Fruit fly (Drosophila melanogaster): ENCODE results near the gene Sec5.

Sec5 gene

DNA sequence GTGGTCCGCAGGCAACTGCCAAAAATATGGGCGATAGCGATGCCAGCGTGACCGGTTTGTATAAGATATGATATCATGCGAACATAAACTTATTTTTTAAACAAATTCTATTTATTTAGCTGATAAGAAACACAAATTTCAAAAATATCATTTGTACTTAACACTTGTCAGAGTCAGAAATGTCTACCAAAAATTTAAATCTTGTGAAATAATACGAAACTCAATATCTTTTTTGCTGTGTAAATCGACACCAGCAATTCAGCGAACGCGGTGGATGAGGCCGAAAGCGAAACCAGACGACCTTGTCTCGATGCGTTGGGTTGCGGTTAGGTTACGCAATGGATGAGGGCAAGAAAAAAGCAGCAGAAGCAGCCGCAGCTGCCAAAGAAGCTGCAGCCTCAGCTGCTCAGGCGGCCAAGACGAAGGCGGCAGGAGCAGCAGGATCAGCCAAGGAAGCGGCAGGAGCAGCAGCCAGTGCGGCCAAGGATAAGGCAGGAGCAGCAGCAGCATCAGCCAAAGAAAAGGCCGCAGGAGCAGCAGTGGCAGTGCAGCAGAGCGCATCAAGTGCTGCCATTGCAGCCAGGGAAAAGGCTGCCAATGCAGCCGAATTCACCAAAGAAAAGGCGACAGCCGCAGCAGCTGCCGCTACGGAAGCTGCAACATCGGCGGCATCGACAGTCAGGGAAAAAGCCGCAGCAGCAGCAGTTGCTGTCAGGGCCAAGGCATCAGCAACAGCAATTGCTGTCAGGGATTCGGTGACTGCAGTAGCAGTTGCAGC lies 40.4 kb upstream of the Sec5 start, which contains the start of gene CG31952 (continued):
- TF ChIP-seq fd59A (GFP tag; optimal IDR thresholded peaks at IDR 0.05) (no peak), fd85E (GFP tag; optimal IDR thresholded peaks at IDR 0.05) (no peak), Ets96B (tag; optimal IDR thresholded peaks at IDR 0.05) (peak; percentile 35), Sox15 (GFP tag; optimal IDR thresholded peaks at IDR 0.05) (peak; percentile 26), esn (GFP tag; optimal IDR thresholded peaks at IDR 0.05) (no peak), CG1621 (tag; optimal IDR thresholded peaks at IDR 0.05) (no peak), net (GFP tag; optimal IDR thresholded peaks at IDR 0.05) (peak; percentile 51), CG32006 (GFP tag; optimal IDR thresholded peaks at IDR 0.05) (no peak), CG10669 (GFP tag; optimal IDR thresholded peaks at IDR 0.05) (peak; percentile 21), lz (GFP tag; optimal IDR thresholded peaks at IDR 0.05) (no peak), CG16779 (tag; optimal IDR thresholded peaks at IDR 0.05) (no peak), CG7368 (GFP tag; optimal IDR thresholded peaks at IDR 0.05) (peak; percentile 46)

DNA sequence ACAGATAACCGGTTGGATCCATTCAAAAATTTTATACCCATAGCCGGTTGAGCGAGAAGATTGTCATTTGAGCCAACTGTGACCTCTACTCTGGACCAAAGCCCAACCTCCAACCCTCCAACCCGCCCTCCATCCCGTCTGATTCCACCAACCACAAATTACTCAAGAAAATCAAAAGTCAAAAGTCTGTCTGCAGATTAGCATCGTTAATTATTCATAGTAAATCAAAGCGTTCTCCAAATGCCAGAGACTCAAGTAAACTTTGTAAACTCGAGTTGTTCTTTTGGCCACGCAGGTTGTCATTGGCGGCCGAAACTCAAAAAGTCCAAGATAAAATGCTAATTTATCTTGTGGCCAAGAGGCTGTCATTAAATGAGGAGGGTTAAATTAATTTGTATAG lies 39.5 kb upstream of the Sec5 start:
- no peak for TF ChIP-seq CG32006 (GFP tag; optimal IDR thresholded peaks at IDR 0.05)
- TF ChIP-seq svp (GFP tag) = peak; percentile 4

DNA sequence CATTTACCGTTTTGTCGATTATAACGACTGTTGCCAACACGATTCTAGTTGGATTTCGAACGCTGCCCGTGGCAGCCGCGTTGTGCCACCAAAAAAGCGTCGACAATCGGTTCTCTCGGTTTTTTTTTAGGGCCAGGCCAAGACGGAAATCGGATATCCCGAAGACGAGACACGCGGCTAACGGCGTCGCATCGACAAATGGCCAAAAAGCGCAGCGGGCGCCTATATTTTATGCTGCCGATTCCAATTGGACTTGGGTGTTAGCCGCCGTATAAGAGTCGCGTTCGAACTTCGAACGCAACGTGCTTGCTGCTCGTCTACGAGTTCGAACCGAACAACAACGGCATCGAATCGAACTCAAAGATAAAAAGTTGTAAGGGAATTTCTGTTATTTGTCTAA lies 34.3 kb upstream of the Sec5 start:
- TF ChIP-seq CG15336 (GFP tag; IDR thresholded peaks at IDR 0.05) (0 out of 2 replicates have a peak, but pooled peaks have one; percentile 9), Eip78C (GFP tag) (peak; percentile 50), Sox15 (GFP tag; optimal IDR thresholded peaks at IDR 0.05) (no peak), dac (GFP tag; optimal IDR thresholded peaks at IDR 0.05) (no peak), fd59A (GFP tag; optimal IDR thresholded peaks at IDR 0.05) (no peak), esn (GFP tag; optimal IDR thresholded peaks at IDR 0.05) (no peak), topi (GFP tag; optimal IDR thresholded peaks at IDR 0.05) (no peak), pdm3 (GFP tag; optimal IDR thresholded peaks at IDR 0.05) (no peak), eg (GFP tag; IDR thresholded peaks at IDR 0.05) (peak; percentile 13; the same call in 1 of the 3 replicates), CG11902 (GFP tag; optimal IDR thresholded peaks at IDR 0.05) (no peak), CG6163 (GFP tag; IDR thresholded peaks at IDR 0.05) (peak; percentile 6; the same call in 1 of the 3 replicates), CG3919 (GFP tag; optimal IDR thresholded peaks at IDR 0.05) (peak; percentile 10), svp (GFP tag) (no peak), Hr38 (GFP tag; optimal IDR thresholded peaks at IDR 0.05) (no peak), CG16779 (tag; optimal IDR thresholded peaks at IDR 0.05) (no peak)

DNA sequence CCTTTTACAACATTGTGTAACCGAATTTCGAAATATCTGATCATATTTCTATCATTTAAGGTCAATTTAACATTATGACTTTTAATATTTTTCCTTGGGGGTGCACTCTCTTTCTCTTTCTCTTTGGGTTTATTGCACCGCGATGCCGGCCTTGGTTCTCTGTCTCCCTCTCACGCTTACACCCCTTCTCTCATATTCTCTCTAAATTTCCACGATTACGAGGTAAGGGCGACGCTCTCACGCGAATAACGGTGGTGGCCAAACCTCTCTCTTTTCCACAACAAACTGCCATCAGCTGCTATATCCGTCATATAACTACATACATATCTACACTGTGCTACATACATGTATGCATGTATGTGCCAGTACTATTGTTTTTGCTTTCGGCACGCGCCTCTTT lies 31.2 kb upstream of the Sec5 start:
- TF ChIP-seq CG3032 (tag; optimal IDR thresholded peaks at IDR 0.05) (peak; percentile 33), vri (GFP tag; optimal IDR thresholded peaks at IDR 0.05) (no peak), Blimp-1 (GFP tag; optimal IDR thresholded peaks at IDR 0.05) (no peak)

DNA sequence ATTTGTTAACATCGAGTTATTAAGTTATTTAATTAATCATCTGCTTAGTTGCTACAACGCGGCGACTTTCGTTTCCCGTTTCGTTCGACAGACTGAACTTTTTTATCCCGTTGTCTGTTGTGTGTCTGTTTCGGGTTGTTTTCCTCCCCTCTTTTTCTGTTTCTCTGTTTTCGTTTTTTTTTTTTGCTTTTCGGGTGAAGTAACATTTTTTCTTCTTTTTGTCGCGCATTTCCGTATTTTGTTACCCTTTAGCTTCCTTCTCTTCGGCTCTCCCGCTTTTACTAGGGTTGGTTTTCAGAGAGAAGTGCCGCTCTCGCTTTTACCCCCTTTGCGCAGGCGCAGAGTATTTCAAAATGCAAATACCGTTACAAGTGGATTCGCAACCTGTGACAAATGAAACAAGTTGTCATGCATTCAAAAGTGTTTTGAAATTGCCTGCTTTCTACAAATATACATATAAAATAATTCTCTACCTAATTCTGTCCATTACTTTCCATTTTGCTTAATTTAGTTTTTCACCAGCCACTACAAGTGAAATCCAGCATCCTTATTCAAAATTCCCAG lies 30.4 kb upstream of the Sec5 start, which contains the start of gene Pgant2:
TSS of gene Pgant2 (minus strand) at position 51 of the 564 bp plus-strand sequence.
- TF ChIP-seq ss (GFP tag; optimal IDR thresholded peaks at IDR 0.05) (peak in 1 of 2 experiments; percentile 18), CG15336 (GFP tag; IDR thresholded peaks at IDR 0.05) (no peak), eg (GFP tag; IDR thresholded peaks at IDR 0.05) (0 out of 3 replicates have a peak, but pooled peaks have one; percentile 31), CG11294 (GFP tag; IDR thresholded peaks at IDR 0.05) (no peak), CG6276 (GFP tag; optimal IDR thresholded peaks at IDR 0.05) (no peak), acj6 (GFP tag; optimal IDR thresholded peaks at IDR 0.05) (no peak), CG7368 (GFP tag; optimal IDR thresholded peaks at IDR 0.05) (no peak), CG8119 (GFP tag; IDR thresholded peaks at IDR 0.05) (no peak), CG34406 (GFP tag; optimal IDR thresholded peaks at IDR 0.05) (no peak), CG6808 (GFP tag; optimal IDR thresholded peaks at IDR 0.05) (no peak), Gug (GFP tag; IDR thresholded peaks at IDR 0.05) (no peak), cyc (GFP tag; optimal IDR thresholded peaks at IDR 0.05) (no peak), fd59A (GFP tag; optimal IDR thresholded peaks at IDR 0.05) (no peak), topi (GFP tag; optimal IDR thresholded peaks at IDR 0.05) (no peak), Eip75B (GFP tag; optimal IDR thresholded peaks at IDR 0.05) (no peak), Hr39 (GFP tag; optimal IDR thresholded peaks at IDR 0.05) (no peak), esn (GFP tag; optimal IDR thresholded peaks at IDR 0.05) (no peak)
